Worm (Caenorhabditis elegans) whole organism, L3 larva: Measurements from ENCODE around the gene acsd-1.
"Not testable (repeated sequence)": the region's sequence is repeated elsewhere in the genome, so short reads cannot be mapped to it uniquely, and the experiment has no call there.

Experiments used
- R02D3.7 ChIP-seq: fragments of 150-350 bp; optimal IDR thresholded peaks from 2 replicates; lab custom pipeline; 2014; ENCODE audit warnings: missing biosample characterization, missing genetic modification characterization
- ZK546.5 ChIP-seq: sonication (generic microtip); optimal IDR thresholded peaks from 2 replicates; lab custom pipeline; 2017; ENCODE audit warnings: missing biosample characterization, missing genetic modification characterization
- aly-2 ChIP-seq: fragments of 150-350 bp; optimal IDR thresholded peaks from 2 replicates; lab custom pipeline; 2014; ENCODE audit warnings: missing biosample characterization, missing genetic modification characterization
- ama-1 ChIP-seq: fragments of 150-350 bp; optimal IDR thresholded peaks from 2 replicates; lab custom pipeline; 2018
- ceh-28 ChIP-seq: fragments of 150-350 bp; optimal IDR thresholded peaks from 2 replicates; lab custom pipeline; 2014; ENCODE audit warnings: missing biosample characterization, missing genetic modification reagents, missing genetic modification characterization
- ceh-82 ChIP-seq: fragments of 150-350 bp; optimal IDR thresholded peaks from 2 replicates; lab custom pipeline; 2014; ENCODE audit warnings: missing biosample characterization, missing genetic modification characterization
- ceh-9 ChIP-seq: sonication (generic microtip); optimal IDR thresholded peaks from 2 replicates; lab custom pipeline; 2018; ENCODE audit warnings: missing biosample characterization, missing genetic modification characterization
- egl-27 ChIP-seq: sonication (generic microtip); optimal IDR thresholded peaks from 4 replicates; lab custom pipeline; 2017; ENCODE audit warnings: missing biosample characterization, missing genetic modification reagents, missing genetic modification characterization
- egl-5 ChIP-seq: fragments of 150-350 bp; optimal IDR thresholded peaks from 2 replicates; lab custom pipeline; 2017; ENCODE audit warnings: missing biosample characterization, missing genetic modification reagents, missing genetic modification characterization, inconsistent platforms
- elt-1 ChIP-seq: fragments of 150-350 bp; optimal IDR thresholded peaks from 2 replicates; lab custom pipeline; 2014; ENCODE audit warnings: missing biosample characterization, missing genetic modification characterization
- elt-2 ChIP-seq: sonication (generic microtip); optimal IDR thresholded peaks from 2 replicates; lab custom pipeline; 2016; ENCODE audit warnings: missing genetic modification reagents, mild to moderate bottlenecking, missing genetic modification characterization, missing compliant biosample characterization
- elt-3 ChIP-seq, 3 experiments: fragments of 150-350 bp in 1 of 3; sonication (generic microtip) in 2 of 3; optimal IDR thresholded peaks; 2 replicates in 2 of 3; 4 replicates in 1 of 3; lab custom pipeline; 2014 to 2017; ENCODE audit warnings: missing biosample characterization in 3 of 3, missing genetic modification characterization in 3 of 3
- eor-1 ChIP-seq, 2 experiments: fragments of 150-350 bp; optimal IDR thresholded peaks; 2 replicates each; lab custom pipeline; 2014 to 2018; ENCODE audit warnings: missing biosample characterization in 2 of 2, missing genetic modification characterization in 2 of 2
- fkh-10 ChIP-seq: sonication (generic microtip); optimal IDR thresholded peaks from 2 replicates; lab custom pipeline; 2017; ENCODE audit warnings: missing biosample characterization, missing genetic modification reagents, missing genetic modification characterization
- fkh-2 ChIP-seq: fragments of 150-350 bp; optimal IDR thresholded peaks from 2 replicates; lab custom pipeline; 2014; ENCODE audit warnings: missing biosample characterization, missing genetic modification reagents, missing genetic modification characterization
- fos-1 ChIP-seq: fragments of 150-350 bp; optimal IDR thresholded peaks from 2 replicates; lab custom pipeline; 2014; ENCODE audit warnings: missing biosample characterization, missing genetic modification characterization
- hmg-11 ChIP-seq: sonication (generic microtip); optimal IDR thresholded peaks from 2 replicates; lab custom pipeline; 2016; ENCODE audit warnings: missing genetic modification characterization, missing compliant biosample characterization
- jun-1 ChIP-seq: fragments of 150-350 bp; optimal IDR thresholded peaks from 2 replicates; lab custom pipeline; 2014; ENCODE audit warnings: missing biosample characterization, missing genetic modification reagents, missing genetic modification characterization
- lin-15B ChIP-seq: fragments of 150-350 bp; optimal IDR thresholded peaks from 2 replicates; lab custom pipeline; 2014; ENCODE audit warnings: missing biosample characterization, missing genetic modification characterization
- lin-39 ChIP-seq: fragments of 150-350 bp; optimal IDR thresholded peaks from 2 replicates; lab custom pipeline; 2018; ENCODE audit warnings: missing biosample characterization, missing genetic modification reagents, missing genetic modification characterization
- lsy-12 ChIP-seq: sonication (generic microtip); optimal IDR thresholded peaks from 2 replicates; lab custom pipeline; 2016; ENCODE audit warnings: mild to moderate bottlenecking, missing genetic modification characterization, missing compliant biosample characterization
- mdl-1 ChIP-seq: fragments of 150-350 bp; optimal IDR thresholded peaks from 2 replicates; lab custom pipeline; 2014; ENCODE audit warnings: missing biosample characterization, missing genetic modification characterization
- mml-1 ChIP-seq: fragments of 150-350 bp; sonication (generic microtip); optimal IDR thresholded peaks from 3 replicates; lab custom pipeline; 2014; ENCODE audit warnings: missing biosample characterization, missing genetic modification characterization
- nfya-1 ChIP-seq: sonication (generic microtip); optimal IDR thresholded peaks from 2 replicates; lab custom pipeline; 2017; ENCODE audit warnings: missing genetic modification characterization, mild to moderate bottlenecking, missing compliant biosample characterization, antibody characterized with exemption, moderate library complexity; ENCODE audit not compliant: insufficient read depth
- nhr-11 ChIP-seq: fragments of 150-350 bp; optimal IDR thresholded peaks from 2 replicates; lab custom pipeline; 2014; ENCODE audit warnings: missing biosample characterization, missing genetic modification characterization
- nhr-12 ChIP-seq: fragments of 150-350 bp; optimal IDR thresholded peaks from 2 replicates; lab custom pipeline; 2014; ENCODE audit warnings: missing biosample characterization, missing genetic modification characterization
- nhr-23 ChIP-seq: fragments of 150-350 bp; optimal IDR thresholded peaks from 2 replicates; lab custom pipeline; 2014; ENCODE audit warnings: missing biosample characterization, missing genetic modification reagents, missing genetic modification characterization
- nhr-237 ChIP-seq: fragments of 150-350 bp; optimal IDR thresholded peaks from 2 replicates; lab custom pipeline; 2014; ENCODE audit warnings: missing biosample characterization, missing genetic modification characterization
- nhr-25 ChIP-seq: sonication (generic microtip); optimal IDR thresholded peaks from 2 replicates; lab custom pipeline; 2017; ENCODE audit warnings: missing biosample characterization, missing genetic modification characterization
- nhr-43 ChIP-seq: sonication (generic microtip); optimal IDR thresholded peaks from 2 replicates; lab custom pipeline; 2016; ENCODE audit warnings: mild to moderate bottlenecking, missing genetic modification characterization, missing compliant biosample characterization; ENCODE audit not compliant: poor library complexity, severe bottlenecking
- nhr-67 ChIP-seq: fragments of 150-350 bp; optimal IDR thresholded peaks from 2 replicates; lab custom pipeline; 2014; ENCODE audit warnings: missing biosample characterization, missing genetic modification characterization
- nhr-76 ChIP-seq: fragments of 150-350 bp; sonication (generic microtip); optimal IDR thresholded peaks from 5 replicates; lab custom pipeline; 2014; ENCODE audit warnings: missing biosample characterization, missing genetic modification characterization
- nhr-77 ChIP-seq: fragments of 150-350 bp; optimal IDR thresholded peaks from 2 replicates; lab custom pipeline; 2014; ENCODE audit warnings: missing biosample characterization, missing genetic modification characterization
- pha-4 ChIP-seq: fragments of 150-350 bp; optimal IDR thresholded peaks from 2 replicates; lab custom pipeline; 2014; ENCODE audit warnings: missing biosample characterization, missing genetic modification reagents, missing genetic modification characterization
- pqm-1 ChIP-seq: fragments of 150-350 bp; optimal IDR thresholded peaks from 2 replicates; lab custom pipeline; 2017; ENCODE audit warnings: missing biosample characterization, missing genetic modification characterization, inconsistent platforms
- sea-2 ChIP-seq: fragments of 150-350 bp; sonication (generic microtip); optimal IDR thresholded peaks from 4 replicates; lab custom pipeline; 2014; ENCODE audit warnings: missing biosample characterization, missing genetic modification reagents, missing genetic modification characterization
- skn-1 ChIP-seq: fragments of 150-350 bp; optimal IDR thresholded peaks from 2 replicates; lab custom pipeline; 2014; ENCODE audit warnings: missing biosample characterization, missing genetic modification characterization
- snpc-4 ChIP-seq: fragments of 150-350 bp; optimal IDR thresholded peaks from 2 replicates; lab custom pipeline; 2014; ENCODE audit warnings: missing biosample characterization, missing genetic modification characterization
- tbx-2 ChIP-seq: sonication (generic microtip); optimal IDR thresholded peaks from 2 replicates; lab custom pipeline; 2016; ENCODE audit warnings: mild to moderate bottlenecking, missing genetic modification characterization, missing compliant biosample characterization
- unc-39 ChIP-seq: sonication (generic microtip); optimal IDR thresholded peaks from 4 replicates; lab custom pipeline; 2017; ENCODE audit warnings: missing biosample characterization, missing genetic modification characterization
- zag-1 ChIP-seq: fragments of 150-350 bp; optimal IDR thresholded peaks from 2 replicates; lab custom pipeline; 2014; ENCODE audit warnings: missing biosample characterization, missing genetic modification characterization
- ztf-11 ChIP-seq: fragments of 150-350 bp; optimal IDR thresholded peaks from 2 replicates; lab custom pipeline; 2014; ENCODE audit warnings: missing biosample characterization, missing genetic modification characterization
- ztf-4 ChIP-seq: fragments of 150-350 bp; optimal IDR thresholded peaks from 2 replicates; lab custom pipeline; 2014; ENCODE audit warnings: missing biosample characterization, missing genetic modification characterization

The acsd-1 gene

DNA sequence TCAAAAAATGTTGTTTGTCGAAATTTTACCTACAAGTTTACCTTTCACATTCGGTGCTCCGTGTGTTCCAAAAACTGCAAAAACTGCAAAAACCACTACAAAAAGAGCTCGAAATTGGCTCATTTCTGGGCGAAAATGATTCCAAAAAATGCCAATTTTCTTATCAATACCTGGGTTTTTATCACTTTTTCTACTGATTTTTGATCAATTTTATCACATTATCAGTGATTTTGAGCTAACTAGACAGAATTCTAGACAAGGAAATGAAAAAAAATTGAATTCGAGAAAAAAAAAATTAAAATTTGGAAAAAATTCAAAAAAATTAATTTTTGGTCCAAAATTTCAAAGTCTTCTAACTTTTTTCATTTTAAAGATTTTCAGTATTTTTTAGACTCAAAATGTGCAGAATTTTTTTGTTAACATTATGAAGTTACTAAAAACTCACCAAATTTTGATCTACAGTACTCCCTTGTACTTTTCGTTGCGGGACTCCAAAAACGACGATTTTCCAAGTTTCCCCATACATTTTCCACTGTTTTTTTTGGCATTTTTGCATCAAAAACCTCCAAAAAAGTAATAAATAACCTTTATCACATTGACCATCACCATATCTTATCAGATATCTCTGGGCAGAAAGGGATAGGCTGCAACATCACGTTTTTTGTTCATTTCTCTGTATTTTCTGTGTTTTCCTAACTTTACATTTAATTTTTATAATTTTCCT is at the start of gene acsd-1, which contains the start of gene F58B6.1:
acsd-1 (plus strand) TSS at position 674 of the 724 bp plus-strand sequence.
F58B6.1 (minus strand) TSS at position 133 of the 724 bp plus-strand sequence.
- no peak for TF ChIP-seq hmg-11 (tag; lab: Kevin White, UChicago)
- TF ChIP-seq elt-3 (tag; optimal IDR thresholded peaks at IDR 0.05; lab: Kevin White, UChicago): peak in 1 of 3 experiments; percentile 50
- TF ChIP-seq elt-2: peak; percentile 61

DNA sequence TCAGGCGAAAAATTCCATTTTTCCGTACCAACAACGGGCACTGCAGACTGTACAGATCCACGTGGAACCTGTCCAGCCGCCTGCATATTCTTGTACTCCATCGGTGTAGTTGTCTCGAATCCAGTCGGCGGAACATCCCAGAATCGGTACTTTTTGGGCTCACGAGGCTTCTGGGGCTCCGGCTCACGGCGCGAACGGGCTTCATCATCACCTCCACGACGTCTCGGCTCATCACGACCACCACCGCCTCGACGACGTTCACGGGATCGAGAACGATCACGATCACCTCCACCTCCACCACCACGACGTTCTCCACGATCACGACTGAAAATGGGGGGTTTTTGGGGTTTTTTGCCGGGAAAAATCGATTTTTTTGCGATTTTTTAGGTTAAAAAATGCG is 42.1 kb upstream of the acsd-1 start:
- TF ChIP-seq lin-39 (tag; lab: Kevin White, UChicago): no peak
- TF ChIP-seq aly-2 (tag; lab: Kevin White, UChicago): no peak
- TF ChIP-seq snpc-4 (tag; lab: Kevin White, UChicago): no peak
- no peak for TF ChIP-seq nfya-1 (tag; lab: Kevin White, UChicago)
- no peak for TF ChIP-seq ceh-28 (tag; lab: Kevin White, UChicago)
- no peak for TF ChIP-seq lin-15B (tag; lab: Kevin White, UChicago)
- no peak for TF ChIP-seq nhr-76 (tag; lab: Kevin White, UChicago)

DNA sequence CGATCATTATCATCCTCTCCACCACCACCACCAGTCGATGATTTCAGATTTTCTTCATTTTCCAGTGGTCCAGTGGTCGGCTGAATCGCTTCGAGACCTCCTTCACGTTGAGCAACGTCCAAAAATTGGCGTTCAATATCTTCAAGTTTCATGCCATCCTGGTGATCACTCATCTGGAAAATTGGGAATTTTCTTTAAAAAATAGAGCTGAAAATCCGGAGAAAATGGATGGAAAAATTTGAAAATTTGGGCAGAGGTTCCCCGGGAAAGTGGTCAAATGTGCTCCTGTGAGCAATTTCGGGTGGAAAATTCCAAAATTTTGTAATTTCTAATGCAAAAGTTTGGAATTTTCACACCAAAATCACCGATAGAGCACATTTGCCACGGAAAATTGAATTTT is 39.9 kb upstream of the acsd-1 start, which contains the start of gene uaf-1:
uaf-1 (minus strand) TSS at position 173 of the 400 bp plus-strand sequence.
- TF ChIP-seq mml-1; unc-39; sea-2 (GFP tag; lab: Kevin White, UChicago): not testable (repeated sequence)

DNA sequence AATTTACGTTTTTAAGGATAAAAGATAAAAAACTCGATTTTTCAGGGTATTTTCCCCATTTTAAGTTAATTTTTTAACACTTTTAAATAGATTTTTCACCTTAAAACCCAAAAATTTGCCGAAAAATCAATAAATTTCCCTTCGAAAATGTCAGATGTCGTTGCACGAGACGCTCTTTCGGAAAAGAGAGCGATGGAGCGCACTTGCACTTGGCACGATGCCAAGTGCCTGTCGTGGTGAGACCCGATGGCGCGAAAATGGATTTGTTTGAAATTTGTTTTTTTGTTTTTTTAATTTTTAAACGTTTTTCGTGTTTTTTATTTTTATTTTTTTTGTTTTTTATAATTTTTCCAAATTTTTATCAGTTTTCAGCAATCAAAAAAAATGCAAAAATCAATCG is 35.7 kb upstream of the acsd-1 start, which contains the start of the genes rab-18 and kbp-4:
rab-18 (minus strand) TSS at position 240 of the 400 bp plus-strand sequence.
kbp-4 (plus strand) TSS at position 366 of the 400 bp plus-strand sequence.
- TF ChIP-seq nhr-77 (tag; lab: Kevin White, UChicago): peak; percentile 59
- no peak for TF ChIP-seq egl-27 (tag; lab: Kevin White, UChicago)
- TF ChIP-seq aly-2 (tag; lab: Kevin White, UChicago): no peak
- peak; percentile 80 for TF ChIP-seq R02D3.7
- peak; percentile 96 for TF ChIP-seq nfya-1 (tag; lab: Kevin White, UChicago)
- no peak for TF ChIP-seq fkh-2 (tag; lab: Kevin White, UChicago)
- TF ChIP-seq ama-1: peak; percentile 71
- TF ChIP-seq pha-4 (tag; lab: Kevin White, UChicago): peak; percentile 98
- peak; percentile 97 for TF ChIP-seq nhr-25 (tag; lab: Kevin White, UChicago)
- TF ChIP-seq lsy-12 (tag; lab: Kevin White, UChicago): peak; percentile 60
- peak; percentile 62 for TF ChIP-seq fkh-10 (GFP tag; lab: Kevin White, UChicago)
- TF ChIP-seq zag-1: peak; percentile 46
- TF ChIP-seq unc-39: no peak
- peak; percentile 70 for TF ChIP-seq tbx-2 (tag; lab: Kevin White, UChicago)
- no peak for TF ChIP-seq nhr-67 (tag; lab: Kevin White, UChicago)
- peak; percentile 79 for TF ChIP-seq nhr-43
- no peak for TF ChIP-seq eor-1 (tag; optimal IDR thresholded peaks at IDR 0.05; lab: Kevin White, UChicago)
- TF ChIP-seq fos-1: no peak
- peak; percentile 81 for TF ChIP-seq skn-1 (tag; lab: Kevin White, UChicago)
- TF ChIP-seq ceh-82 (tag; lab: Kevin White, UChicago): peak; percentile 57
- peak; percentile 99 for TF ChIP-seq lin-15B (tag; lab: Kevin White, UChicago)
- TF ChIP-seq pqm-1: peak; percentile 62
- peak; percentile 34 for TF ChIP-seq ztf-4
- peak; percentile 98 for TF ChIP-seq nhr-23 (tag; lab: Kevin White, UChicago)
- peak; percentile 80 for TF ChIP-seq egl-5 (tag; lab: Kevin White, UChicago)
- TF ChIP-seq sea-2 (GFP tag; lab: Kevin White, UChicago): no peak
- no peak for TF ChIP-seq ztf-11 (tag; lab: Kevin White, UChicago)
- peak; percentile 95 for TF ChIP-seq lin-39 (tag; lab: Kevin White, UChicago)
- no peak for TF ChIP-seq ZK546.5 (tag; lab: Kevin White, UChicago)
- TF ChIP-seq elt-3 (tag; optimal IDR thresholded peaks at IDR 0.05; lab: Kevin White, UChicago): peak in 1 of 3 experiments; percentile 60
- TF ChIP-seq nhr-237: no peak
- peak; percentile 87 for TF ChIP-seq ceh-28 (tag; lab: Kevin White, UChicago)
- peak; percentile 82 for TF ChIP-seq jun-1 (tag; lab: Kevin White, UChicago)
- no peak for TF ChIP-seq nhr-76 (tag; lab: Kevin White, UChicago)
- TF ChIP-seq snpc-4 (tag; lab: Kevin White, UChicago): peak; percentile 87
- peak; percentile 83 for TF ChIP-seq hmg-11 (tag; lab: Kevin White, UChicago)
- TF ChIP-seq mml-1: no peak
- peak; percentile 78 for TF ChIP-seq elt-2
- TF ChIP-seq mdl-1 (tag; lab: Kevin White, UChicago): peak; percentile 81
- TF ChIP-seq elt-1: peak; percentile 60
- no peak for TF ChIP-seq nhr-12 (tag; lab: Kevin White, UChicago)
- no peak for TF ChIP-seq ceh-9 (tag; lab: Kevin White, UChicago)
- peak; percentile 1 for TF ChIP-seq nhr-11 (tag; lab: Kevin White, UChicago)
